Fruit fly (Drosophila melanogaster): ENCODE results near the gene Ppn.

dm6 chr3R:28562654-28563198, 22.6 kb upstream of the Ppn start:
- TF ChIP-seq dl (GFP tag; optimal IDR thresholded peaks at IDR 0.05; ENCODE audit: insufficient read depth in 1 of 2, partially characterized antibody in 2 of 2) = no peak
- no peak for TF ChIP-seq woc (GFP tag; optimal IDR thresholded peaks at IDR 0.05)
- TF ChIP-seq fru (GFP tag; optimal IDR thresholded peaks at IDR 0.05) = no peak
- TF ChIP-seq br (GFP tag; optimal IDR thresholded peaks at IDR 0.05) = no peak
- TF ChIP-seq HLH106 (tag; optimal IDR thresholded peaks at IDR 0.05) = no peak
